Worm (Caenorhabditis elegans): ENCODE data around the gene Y73F4A.2.

Y73F4A.2 gene

DNA sequence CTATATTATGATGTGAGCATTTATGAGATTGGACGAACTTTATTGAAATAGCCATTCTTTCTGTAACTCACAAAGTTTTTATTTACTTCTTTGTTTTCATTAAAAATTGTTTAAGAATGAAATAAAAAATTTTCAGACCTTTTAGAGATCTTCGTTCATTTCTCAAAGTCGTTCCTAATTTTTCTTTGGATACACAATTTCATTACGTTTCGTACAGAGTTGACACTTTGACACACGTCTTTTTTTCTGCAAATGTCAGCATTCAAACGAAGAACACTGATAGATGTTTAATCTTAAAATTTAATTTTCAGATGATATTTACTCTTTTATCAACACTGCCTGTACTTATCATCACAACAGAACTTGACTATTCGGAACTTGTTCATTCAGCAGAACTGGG lies 26.7 kb downstream of the Y73F4A.2 start, which contains the start of gene acc-2:
acc-2 (plus strand) TSS at position 301 of the 400 bp plus-strand sequence.
- TF ChIP-seq F13C5.2 (tag; optimal IDR thresholded peaks at IDR 0.05) (no peak), aly-1 (tag; optimal IDR thresholded peaks at IDR 0.05) (no peak), tra-4 (tag; optimal IDR thresholded peaks at IDR 0.05) (no peak), hmg-4 (GFP tag; optimal IDR thresholded peaks at IDR 0.05) (no peak), flt-1 (GFP tag; IDR thresholded peaks at IDR 0.05) (no peak), scrt-1 (GFP tag; IDR thresholded peaks at IDR 0.05) (no peak), hmbx-1 (tag; optimal IDR thresholded peaks at IDR 0.05) (no peak), ama-1 (optimal IDR thresholded peaks at IDR 0.05) (no peak), sea-1 (GFP tag; conservative IDR thresholded peaks at IDR 0.05) (no peak), hnd-1 (tag; optimal IDR thresholded peaks at IDR 0.05) (no peak), ets-7 (tag; optimal IDR thresholded peaks at IDR 0.05) (no peak), tbx-11 (GFP tag; IDR thresholded peaks at IDR 0.05) (no peak), tbx-37 (GFP tag; conservative IDR thresholded peaks at IDR 0.05) (no peak), ceh-36 (tag; optimal IDR thresholded peaks at IDR 0.05) (no peak), pes-1 (GFP tag; IDR thresholded peaks at IDR 0.05) (no peak), B0310.2 (tag; optimal IDR thresholded peaks at IDR 0.05) (no peak), ceh-13 (GFP tag; optimal IDR thresholded peaks at IDR 0.05) (no peak)

DNA sequence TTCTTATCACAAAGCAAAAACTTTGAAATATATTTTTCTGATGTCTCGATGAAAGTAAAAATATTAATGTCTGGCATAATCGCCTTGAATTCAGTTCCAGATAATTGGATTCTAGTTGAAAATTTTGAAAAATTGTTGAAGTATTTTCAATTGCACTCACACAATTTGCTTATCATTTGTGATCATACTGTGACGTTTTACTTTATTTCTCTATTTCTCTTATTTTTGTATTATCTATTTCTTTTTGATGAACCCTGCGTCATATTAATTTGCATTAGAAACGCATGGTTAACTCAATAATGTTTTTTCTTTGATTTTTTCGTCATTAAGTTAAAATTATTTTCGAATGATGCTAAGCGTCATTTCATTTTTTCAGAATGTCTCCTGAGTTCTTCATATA lies 32.9 kb downstream of the Y73F4A.2 start, which contains the start of gene C53D6.11:
C53D6.11 (plus strand) TSS at position 328 of the 400 bp plus-strand sequence.
- TF ChIP-seq tbx-37 (GFP tag; conservative IDR thresholded peaks at IDR 0.05): no peak

ce11 chrIV:9007947-9008346 lies 35.2 kb downstream of the Y73F4A.2 start:
- no peak for TF ChIP-seq tbx-11 (GFP tag; IDR thresholded peaks at IDR 0.05)
- TF ChIP-seq B0310.2 (tag; optimal IDR thresholded peaks at IDR 0.05): no peak
- no peak for TF ChIP-seq ceh-36 (tag; optimal IDR thresholded peaks at IDR 0.05)
- TF ChIP-seq tra-4 (tag; optimal IDR thresholded peaks at IDR 0.05): no peak
- TF ChIP-seq ama-1 (optimal IDR thresholded peaks at IDR 0.05): no peak
- no peak for TF ChIP-seq flt-1 (GFP tag; IDR thresholded peaks at IDR 0.05)
- TF ChIP-seq ceh-13 (GFP tag; optimal IDR thresholded peaks at IDR 0.05): no peak
- no peak for TF ChIP-seq ets-7 (tag; optimal IDR thresholded peaks at IDR 0.05)
- no peak for TF ChIP-seq scrt-1 (GFP tag; IDR thresholded peaks at IDR 0.05)
- TF ChIP-seq tbx-37 (GFP tag; conservative IDR thresholded peaks at IDR 0.05): no peak
- TF ChIP-seq hmbx-1 (tag; optimal IDR thresholded peaks at IDR 0.05): no peak
- TF ChIP-seq hmg-4 (GFP tag; optimal IDR thresholded peaks at IDR 0.05): no peak
- TF ChIP-seq aly-1 (tag; optimal IDR thresholded peaks at IDR 0.05): no peak
- no peak for TF ChIP-seq sea-1 (GFP tag; conservative IDR thresholded peaks at IDR 0.05)
- TF ChIP-seq F13C5.2 (tag; optimal IDR thresholded peaks at IDR 0.05): no peak
- TF ChIP-seq pes-1 (GFP tag; IDR thresholded peaks at IDR 0.05): no peak
- TF ChIP-seq hnd-1 (tag; optimal IDR thresholded peaks at IDR 0.05): no peak

- no peak for TF ChIP-seq hnd-1 (tag; optimal IDR thresholded peaks at IDR 0.05)
- no peak for TF ChIP-seq scrt-1 (GFP tag; IDR thresholded peaks at IDR 0.05)
- no peak for TF ChIP-seq ets-7 (tag; optimal IDR thresholded peaks at IDR 0.05)
- no peak for TF ChIP-seq ceh-13 (GFP tag; optimal IDR thresholded peaks at IDR 0.05)
- TF ChIP-seq hmg-4 (GFP tag; optimal IDR thresholded peaks at IDR 0.05): no peak
- TF ChIP-seq B0310.2 (tag; optimal IDR thresholded peaks at IDR 0.05): no peak
- no peak for TF ChIP-seq tra-4 (tag; optimal IDR thresholded peaks at IDR 0.05)
These were observed 37.8 kb downstream of the Y73F4A.2 start, which contains the start of gene unc-129 for ce11 chrIV:9005310-9005709. unc-129 (minus strand) TSS chrIV:9005410.

DNA sequence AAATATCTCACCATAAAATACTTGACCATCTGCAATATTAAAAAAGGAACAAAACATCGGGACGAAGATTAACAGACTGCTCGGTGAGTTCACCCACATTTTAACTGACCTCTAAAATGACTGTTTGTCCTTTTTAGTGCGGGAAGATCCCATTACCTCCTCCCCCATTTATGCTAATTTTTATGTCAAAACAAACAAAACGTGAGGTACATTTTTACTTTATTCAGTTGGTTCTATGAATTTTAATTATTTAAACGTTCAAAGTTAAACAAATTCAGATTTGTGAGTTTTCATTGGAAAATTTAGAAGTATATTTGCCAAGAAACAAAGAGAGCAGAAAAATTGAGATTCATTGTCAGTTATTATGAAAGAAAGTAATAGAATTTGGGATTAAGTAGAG lies 40.5 kb downstream of the Y73F4A.2 start, which contains the start of gene C53D6.8:
C53D6.8 (minus strand) TSS at position 101 of the 400 bp plus-strand sequence.
- TF ChIP-seq ceh-13 (GFP tag; optimal IDR thresholded peaks at IDR 0.05) (no peak), scrt-1 (GFP tag; IDR thresholded peaks at IDR 0.05) (no peak), F13C5.2 (tag; optimal IDR thresholded peaks at IDR 0.05) (no peak), ama-1 (optimal IDR thresholded peaks at IDR 0.05) (no peak)

DNA sequence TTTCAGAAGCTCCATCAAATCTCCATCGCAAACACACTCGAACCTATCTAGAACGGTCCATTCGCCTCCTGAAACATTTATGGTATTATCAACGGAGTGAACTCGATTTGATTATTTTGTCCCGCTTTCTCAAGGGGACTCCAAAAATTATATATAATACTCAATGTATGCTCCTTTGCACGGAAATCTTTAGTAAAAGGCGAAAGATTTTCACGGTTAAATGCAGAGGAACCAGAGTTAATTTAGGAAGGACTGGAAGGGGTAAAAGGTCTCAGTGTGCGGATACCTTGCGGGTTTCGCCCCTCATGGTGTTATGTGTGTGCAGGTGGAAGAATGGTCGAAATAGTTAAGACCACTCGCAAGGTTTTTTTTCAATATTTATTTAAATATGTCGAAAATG lies 42.0 kb downstream of the Y73F4A.2 start:
- TF ChIP-seq pes-1 (GFP tag; IDR thresholded peaks at IDR 0.05): no peak
- TF ChIP-seq ama-1 (optimal IDR thresholded peaks at IDR 0.05): no peak
- no peak for TF ChIP-seq hmg-4 (GFP tag; optimal IDR thresholded peaks at IDR 0.05)
- TF ChIP-seq ceh-13 (GFP tag; optimal IDR thresholded peaks at IDR 0.05): no peak

ce11 chrIV:9000664-9001063 lies 42.5 kb downstream of the Y73F4A.2 start:
- TF ChIP-seq aly-1 (tag; optimal IDR thresholded peaks at IDR 0.05): no peak
- no peak for TF ChIP-seq ceh-13 (GFP tag; optimal IDR thresholded peaks at IDR 0.05)
- no peak for TF ChIP-seq ets-7 (tag; optimal IDR thresholded peaks at IDR 0.05)
- TF ChIP-seq tbx-11 (GFP tag; IDR thresholded peaks at IDR 0.05): no peak
- no peak for TF ChIP-seq tbx-37 (GFP tag; conservative IDR thresholded peaks at IDR 0.05)
- no peak for TF ChIP-seq F13C5.2 (tag; optimal IDR thresholded peaks at IDR 0.05)
- TF ChIP-seq flt-1 (GFP tag; IDR thresholded peaks at IDR 0.05): no peak
- TF ChIP-seq sea-1 (GFP tag; conservative IDR thresholded peaks at IDR 0.05): no peak
- TF ChIP-seq tra-4 (tag; optimal IDR thresholded peaks at IDR 0.05): no peak
- no peak for TF ChIP-seq hmg-4 (GFP tag; optimal IDR thresholded peaks at IDR 0.05)
- no peak for TF ChIP-seq ama-1 (optimal IDR thresholded peaks at IDR 0.05)
- no peak for TF ChIP-seq scrt-1 (GFP tag; IDR thresholded peaks at IDR 0.05)
- no peak for TF ChIP-seq B0310.2 (tag; optimal IDR thresholded peaks at IDR 0.05)
- no peak for TF ChIP-seq ceh-36 (tag; optimal IDR thresholded peaks at IDR 0.05)
- TF ChIP-seq hnd-1 (tag; optimal IDR thresholded peaks at IDR 0.05): no peak
- no peak for TF ChIP-seq pes-1 (GFP tag; IDR thresholded peaks at IDR 0.05)
- no peak for TF ChIP-seq hmbx-1 (tag; optimal IDR thresholded peaks at IDR 0.05)

DNA sequence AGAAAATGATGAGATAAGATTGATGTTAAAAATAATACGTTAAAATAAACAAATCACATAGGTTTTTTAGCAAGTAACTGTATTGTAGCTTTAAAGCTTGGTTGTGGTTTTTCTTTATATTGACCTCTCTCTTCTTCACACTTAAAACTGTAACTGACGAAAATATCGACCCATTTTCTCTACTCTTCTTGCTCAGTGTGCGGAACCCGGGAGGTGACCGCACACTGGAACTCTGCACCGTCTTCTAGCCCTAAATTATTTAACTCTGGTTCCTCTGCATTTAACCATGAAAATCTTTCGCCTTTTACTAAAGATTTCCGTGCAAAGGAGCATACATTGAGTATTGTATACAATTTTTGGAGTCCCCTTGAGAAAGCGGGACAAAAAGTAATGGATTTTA lies 48.7 kb downstream of the Y73F4A.2 start:
- no peak for TF ChIP-seq tra-4 (tag; optimal IDR thresholded peaks at IDR 0.05)
- TF ChIP-seq ceh-36 (tag; optimal IDR thresholded peaks at IDR 0.05): no peak

Measured in whole organism, early embryonic.